Worm (Caenorhabditis elegans) whole organism, L1 larva: ENCODE results near the gene ZK1098.12.

Experiments used
- C34B4.2 ChIP-seq: sonication (generic microtip); optimal IDR thresholded peaks from 2 replicates; lab custom pipeline; 2017; ENCODE audit warnings: mild to moderate bottlenecking, missing genetic modification characterization, missing compliant biosample characterization
- aha-1 ChIP-seq: fragments of 150-350 bp; optimal IDR thresholded peaks from 2 replicates; lab custom pipeline; 2014; ENCODE audit warnings: missing biosample characterization, missing genetic modification characterization
- aly-2 ChIP-seq: fragments of 150-350 bp; optimal IDR thresholded peaks from 2 replicates; lab custom pipeline; 2014; ENCODE audit warnings: missing biosample characterization, missing genetic modification characterization
- ama-1 ChIP-seq: fragments of 150-350 bp; optimal IDR thresholded peaks from 2 replicates; lab custom pipeline; 2014
- blmp-1 ChIP-seq: fragments of 150-350 bp; optimal IDR thresholded peaks from 2 replicates; lab custom pipeline; 2014; ENCODE audit warnings: missing biosample characterization, missing genetic modification characterization
- ceh-63 ChIP-seq: fragments of 200-800 bp; sonication (Bioruptor generic); optimal IDR thresholded peaks from 2 replicates; lab custom pipeline; 2018; ENCODE audit warnings: mild to moderate bottlenecking, missing genetic modification characterization, missing compliant biosample characterization
- ceh-82 ChIP-seq, 3 experiments: fragments of 150-350 bp in 1 of 3; sonication (generic microtip) in 2 of 3; optimal IDR thresholded peaks; 2 replicates each; lab custom pipeline; 2014 to 2017; ENCODE audit warnings: missing biosample characterization in 3 of 3, missing genetic modification characterization in 3 of 3
- dpl-1 ChIP-seq, 3 experiments: fragments of 150-350 bp in 2 of 3; sonication (generic microtip) in 1 of 3; optimal IDR thresholded peaks; 2 replicates each; lab custom pipeline; 2014 to 2017; ENCODE audit warnings: missing biosample characterization in 3 of 3, missing genetic modification characterization in 3 of 3, missing genetic modification reagents in 3 of 3
- dsc-1 ChIP-seq: sonication (generic microtip); optimal IDR thresholded peaks from 2 replicates; lab custom pipeline; 2016; ENCODE audit warnings: mild to moderate bottlenecking, missing genetic modification characterization, missing compliant biosample characterization
- efl-1 ChIP-seq, 4 experiments: fragments of 150-350 bp; optimal IDR thresholded peaks in 3 of 4; peaks in 1 of 4; 1 replicate in 1 of 4; 2 replicates in 3 of 4; lab custom pipeline; 2014; ENCODE audit warnings: missing biosample characterization in 2 of 4, missing genetic modification characterization in 2 of 4, missing genetic modification reagents in 2 of 4
- efl-3 ChIP-seq: fragments of 200-800 bp; sonication (Bioruptor generic); optimal IDR thresholded peaks from 2 replicates; lab custom pipeline; 2018; ENCODE audit warnings: mild to moderate bottlenecking, missing genetic modification characterization, missing compliant biosample characterization
- elt-3 ChIP-seq, 6 experiments: fragments of 150-350 bp in 1 of 6; sonication (generic microtip); optimal IDR thresholded peaks; 2 replicates each; lab custom pipeline; 2017 to 2018; ENCODE audit warnings: missing biosample characterization in 6 of 6, missing genetic modification characterization in 6 of 6, inconsistent platforms in 1 of 6
- ets-5 ChIP-seq: fragments of 200-800 bp; sonication (Bioruptor generic); IDR thresholded peaks from 2 replicates; pipeline ENCODE4 v1.3.6; 2022; ENCODE audit warnings: missing genetic modification characterization, missing compliant biosample characterization
- fkh-4 ChIP-seq: sonication (generic microtip); optimal IDR thresholded peaks from 2 replicates; lab custom pipeline; 2016; ENCODE audit warnings: missing compliant biosample characterization, missing genetic modification characterization, borderline replicate concordance
- fkh-8 ChIP-seq: sonication (generic microtip); optimal IDR thresholded peaks from 2 replicates; lab custom pipeline; 2016; ENCODE audit warnings: mild to moderate bottlenecking, missing genetic modification characterization, missing compliant biosample characterization
- fos-1 ChIP-seq: fragments of 150-350 bp; optimal IDR thresholded peaks from 2 replicates; lab custom pipeline; 2014; ENCODE audit warnings: missing biosample characterization, missing genetic modification characterization
- grh-1 ChIP-seq: fragments of 200-800 bp; sonication (Bioruptor generic); IDR thresholded peaks from 2 replicates; pipeline ENCODE4 v1.3.6; 2022; ENCODE audit warnings: missing genetic modification reagents, missing genetic modification characterization, missing compliant biosample characterization
- hlh-4 ChIP-seq: sonication (generic microtip); optimal IDR thresholded peaks from 2 replicates; lab custom pipeline; 2016; ENCODE audit warnings: mild to moderate bottlenecking, missing genetic modification characterization, missing compliant biosample characterization
- lin-14 ChIP-seq: fragments of 200-800 bp; sonication (Bioruptor generic); optimal IDR thresholded peaks from 2 replicates; lab custom pipeline; 2018; ENCODE audit warnings: mild to moderate bottlenecking, missing genetic modification characterization, moderate library complexity, missing compliant biosample characterization
- lin-35 ChIP-seq, 2 experiments: fragments of 150-350 bp; optimal IDR thresholded peaks; 2 replicates each; lab custom pipeline; 2014; ENCODE audit warnings: missing biosample characterization in 2 of 2, missing genetic modification characterization in 2 of 2, missing genetic modification reagents in 2 of 2
- lir-3 ChIP-seq: sonication (generic microtip); optimal IDR thresholded peaks from 2 replicates; lab custom pipeline; 2016; ENCODE audit warnings: mild to moderate bottlenecking, missing genetic modification characterization, moderate library complexity, missing compliant biosample characterization; ENCODE audit not compliant: poor library complexity
- lsy-2 ChIP-seq, 2 experiments: fragments of 150-350 bp; optimal IDR thresholded peaks; 2 replicates each; lab custom pipeline; 2014; ENCODE audit warnings: missing biosample characterization in 2 of 2, missing genetic modification characterization in 2 of 2
- mep-1 ChIP-seq: fragments of 150-350 bp; optimal IDR thresholded peaks from 2 replicates; lab custom pipeline; 2014; ENCODE audit warnings: missing biosample characterization, missing genetic modification characterization
- nhr-11 ChIP-seq: fragments of 150-350 bp; optimal IDR thresholded peaks from 2 replicates; lab custom pipeline; 2014; ENCODE audit warnings: missing biosample characterization, missing genetic modification characterization
- nhr-47 ChIP-seq: sonication (generic microtip); optimal IDR thresholded peaks from 2 replicates; lab custom pipeline; 2016; ENCODE audit warnings: mild to moderate bottlenecking, missing genetic modification characterization, moderate library complexity, missing compliant biosample characterization
- nhr-71 ChIP-seq: sonication (generic microtip); optimal IDR thresholded peaks from 2 replicates; lab custom pipeline; 2016; ENCODE audit warnings: mild to moderate bottlenecking, missing genetic modification characterization, moderate library complexity, missing compliant biosample characterization
- nhr-76 ChIP-seq: sonication (generic microtip); optimal IDR thresholded peaks from 2 replicates; lab custom pipeline; 2017; ENCODE audit warnings: missing biosample characterization, missing genetic modification characterization
- nhr-77 ChIP-seq: fragments of 150-350 bp; optimal IDR thresholded peaks from 2 replicates; lab custom pipeline; 2014; ENCODE audit warnings: missing biosample characterization, missing genetic modification characterization
- nhr-84 ChIP-seq: sonication (generic microtip); optimal IDR thresholded peaks from 2 replicates; lab custom pipeline; 2017; ENCODE audit warnings: missing biosample characterization, missing genetic modification characterization
- nhr-85 ChIP-seq: sonication (generic microtip); peaks from one replicate; lab custom pipeline; 2016; ENCODE audit warnings: missing genetic modification characterization, inconsistent platforms, missing compliant biosample characterization
- nhr-90 ChIP-seq: sonication (generic microtip); optimal IDR thresholded peaks from 2 replicates; lab custom pipeline; 2016; ENCODE audit warnings: mild to moderate bottlenecking, missing genetic modification characterization, missing compliant biosample characterization; ENCODE audit not compliant: poor library complexity
- pag-3 ChIP-seq: sonication (generic microtip); optimal IDR thresholded peaks from 2 replicates; lab custom pipeline; 2017; ENCODE audit warnings: missing genetic modification characterization, mild to moderate bottlenecking, missing compliant biosample characterization, antibody characterized with exemption, borderline replicate concordance; ENCODE audit not compliant: insufficient read depth
- snu-23 ChIP-seq: sonication (generic microtip); optimal IDR thresholded peaks from 2 replicates; lab custom pipeline; 2016; ENCODE audit warnings: missing genetic modification characterization, missing compliant biosample characterization
- sup-37 ChIP-seq: fragments of 200-800 bp; sonication (Bioruptor generic); optimal IDR thresholded peaks from 2 replicates; lab custom pipeline; 2018; ENCODE audit warnings: mild to moderate bottlenecking, missing genetic modification characterization, missing compliant biosample characterization
- swsn-7 ChIP-seq: sonication (generic microtip); optimal IDR thresholded peaks from 2 replicates; lab custom pipeline; 2016; ENCODE audit warnings: missing genetic modification characterization, missing compliant biosample characterization
- tbx-2 ChIP-seq: sonication (generic microtip); optimal IDR thresholded peaks from 2 replicates; lab custom pipeline; 2016; ENCODE audit warnings: missing genetic modification characterization, missing compliant biosample characterization
- unc-130 ChIP-seq: fragments of 150-350 bp; optimal IDR thresholded peaks from 2 replicates; lab custom pipeline; 2017; ENCODE audit warnings: missing biosample characterization, missing genetic modification characterization, inconsistent platforms
- unc-86 ChIP-seq: sonication (generic microtip); optimal IDR thresholded peaks from 2 replicates; lab custom pipeline; 2016; ENCODE audit warnings: missing genetic modification characterization, missing compliant biosample characterization
- unc-98 ChIP-seq: fragments of 200-800 bp; sonication (Bioruptor generic); IDR thresholded peaks from 2 replicates; pipeline ENCODE4 v1.3.6; 2022; ENCODE audit warnings: missing genetic modification characterization, missing compliant biosample characterization
- vab-15 ChIP-seq: sonication (generic microtip); optimal IDR thresholded peaks from 2 replicates; lab custom pipeline; 2017; ENCODE audit warnings: missing genotype, mild to moderate bottlenecking, missing genetic modification characterization, missing compliant biosample characterization
- zag-1 ChIP-seq: fragments of 150-350 bp; optimal IDR thresholded peaks from 2 replicates; lab custom pipeline; 2014; ENCODE audit warnings: missing biosample characterization, missing genetic modification characterization
- zip-4 ChIP-seq: fragments of 200-800 bp; sonication (Bioruptor generic); optimal IDR thresholded peaks from 2 replicates; lab custom pipeline; 2018; ENCODE audit warnings: mild to moderate bottlenecking, missing genetic modification characterization, moderate library complexity, missing compliant biosample characterization
- ztf-11 ChIP-seq, 2 experiments: sonication (generic microtip); optimal IDR thresholded peaks; 2 replicates each; lab custom pipeline; 2016 to 2017; ENCODE audit warnings: missing genetic modification characterization in 2 of 2, missing biosample characterization in 1 of 2, missing compliant biosample characterization in 1 of 2
- ztf-4 ChIP-seq: fragments of 150-350 bp; optimal IDR thresholded peaks from 2 replicates; lab custom pipeline; 2014; ENCODE audit warnings: missing biosample characterization, missing genetic modification characterization

Gene ZK1098.12

ce11 chrIII:9528824-9529223, 16.1 kb upstream of the ZK1098.12 start, which contains the start of gene ZK1098.2 (continued):
- TF ChIP-seq nhr-77 (tag; lab: Kevin White, UChicago) (no peak), aha-1 (tag; lab: Kevin White, UChicago) (no peak), unc-86 (tag; lab: Kevin White, UChicago) (no peak), zip-4 (no peak), blmp-1 (tag; lab: Kevin White, UChicago) (peak; percentile 46), snu-23 (peak; percentile 23), nhr-84 (tag; lab: Kevin White, UChicago) (no peak), C34B4.2 (tag; lab: Kevin White, UChicago) (no peak), vab-15 (tag; lab: Kevin White, UChicago) (no peak), tbx-2 (tag; lab: Kevin White, UChicago) (no peak), ceh-63 (GFP tag; lab: Kevin White, UChicago) (no peak), nhr-11 (tag; lab: Kevin White, UChicago) (no peak), nhr-90 (no peak), ets-5 (GFP tag; lab: Robert Waterston, UW) (no peak), nhr-47 (tag; lab: Kevin White, UChicago) (no peak), nhr-76 (tag; lab: Kevin White, UChicago) (no peak), sup-37 (GFP tag; lab: Kevin White, UChicago) (no peak), pag-3 (no peak), efl-3 (GFP tag; lab: Kevin White, UChicago) (no peak), swsn-7 (no peak), dsc-1 (tag; lab: Kevin White, UChicago) (no peak), unc-130 (no peak), ztf-4 (tag; lab: Kevin White, UChicago) (no peak), fos-1 (no peak), lin-14 (no peak), elt-3 (tag; optimal IDR thresholded peaks at IDR 0.05; lab: Kevin White, UChicago) (peak in 1 of 6 experiments; percentile 7), unc-98 (GFP tag; lab: Robert Waterston, UW) (no peak), aly-2 (no peak), nhr-71 (tag; lab: Kevin White, UChicago) (no peak), fkh-8 (tag; lab: Kevin White, UChicago) (no peak), ceh-82 (tag; optimal IDR thresholded peaks at IDR 0.05; lab: Kevin White, UChicago) (no peak), lir-3 (tag; lab: Kevin White, UChicago) (no peak), ztf-11 (tag; optimal IDR thresholded peaks at IDR 0.05; lab: Kevin White, UChicago) (no peak)

- TF ChIP-seq lsy-2 (tag; optimal IDR thresholded peaks at IDR 0.05; lab: Kevin White, UChicago) (peak; percentile 18 to 60), mep-1 (tag; lab: Kevin White, UChicago) (peak; percentile 49), ama-1 (no peak), hlh-4 (tag; lab: Kevin White, UChicago) (no peak), efl-1 (optimal IDR thresholded peaks at IDR 0.05; lab: Kevin White, UChicago) (peak; percentile 12 to 24), efl-1 (GFP tag; optimal IDR thresholded peaks at IDR 0.05 in 1 of 2; lab: Kevin White, UChicago) (peak in 1 of 2 experiments; percentile 14), grh-1 (GFP tag; lab: Robert Waterston, UW) (no peak), dpl-1 (GFP tag; optimal IDR thresholded peaks at IDR 0.05; lab: Kevin White, UChicago) (peak in 2 of 3 experiments; percentile 9 to 45), nhr-85 (tag; lab: Kevin White, UChicago) (no peak), zag-1 (tag; lab: Kevin White, UChicago) (no peak), fkh-4 (no peak), lin-35 (GFP tag; optimal IDR thresholded peaks at IDR 0.05; lab: Kevin White, UChicago) (peak in 1 of 2 experiments; percentile 12), nhr-11 (tag; lab: Kevin White, UChicago) (no peak), vab-15 (tag; lab: Kevin White, UChicago) (no peak), blmp-1 (tag; lab: Kevin White, UChicago) (peak; percentile 15)
Measured at ce11 chrIII:9538655-9539155, 6.2 kb upstream of the ZK1098.12 start, which contains the start of gene ZK1098.3. Gene ZK1098.3 (minus strand): TSS chrIII:9538705.
